Worm (Caenorhabditis elegans): ENCODE results near the gene famk-1.

famk-1 gene

ce11 chrX:15231800-15232199 lies 18.7 kb upstream of the famk-1 start:
- TF ChIP-seq lin-40 (tag; optimal IDR thresholded peaks at IDR 0.05) (no peak), tlf-1 (GFP tag; optimal IDR thresholded peaks at IDR 0.05) (no peak), F57A8.1 (GFP tag; optimal IDR thresholded peaks at IDR 0.05) (no peak), lin-35 (GFP tag; optimal IDR thresholded peaks at IDR 0.05) (no peak), F52B5.7 (tag; optimal IDR thresholded peaks at IDR 0.05) (no peak), dox-1 (GFP tag; IDR thresholded peaks at IDR 0.05) (no peak), egl-18 (GFP tag; IDR thresholded peaks at IDR 0.05) (no peak), tbp1 (GFP tag; optimal IDR thresholded peaks at IDR 0.05) (no peak), ceh-100 (GFP tag; IDR thresholded peaks at IDR 0.05) (no peak), ccch-3 (GFP tag; optimal IDR thresholded peaks at IDR 0.05) (no peak), die-1 (tag; optimal IDR thresholded peaks at IDR 0.05) (no peak), let-607 (tag; optimal IDR thresholded peaks at IDR 0.05) (no peak), bed-2 (GFP tag; IDR thresholded peaks at IDR 0.05) (no peak), unc-62 (GFP tag; optimal IDR thresholded peaks at IDR 0.05) (no peak), F49E8.2 (tag; optimal IDR thresholded peaks at IDR 0.05; ENCODE audit: insufficient read depth) (no peak), Y56A3A.18 (GFP tag; IDR thresholded peaks at IDR 0.05) (no peak), Y53G8AR.9 (GFP tag; conservative IDR thresholded peaks at IDR 0.05) (no peak), C06A6.2 (GFP tag; conservative IDR thresholded peaks at IDR 0.05) (no peak), rpc-1 (optimal IDR thresholded peaks at IDR 0.05) (no peak), rpc-1 (tag; optimal IDR thresholded peaks at IDR 0.05) (no peak)

- TF ChIP-seq unc-62 (GFP tag; optimal IDR thresholded peaks at IDR 0.05) (no peak), nhr-80 (tag; optimal IDR thresholded peaks at IDR 0.05) (peak; percentile 64)
These were observed 17.4 kb upstream of the famk-1 start, which contains the start of gene H03A11.2 for ce11 chrX:15230394-15230968. TSS of gene H03A11.2 (minus strand) at chrX:15230645.

- TF ChIP-seq let-607 (tag; optimal IDR thresholded peaks at IDR 0.05) (no peak), nhr-80 (tag; optimal IDR thresholded peaks at IDR 0.05) (peak; percentile 68), nhr-90 (tag; optimal IDR thresholded peaks at IDR 0.05) (no peak), xnd-1 (tag; optimal IDR thresholded peaks at IDR 0.05) (no peak)
These were observed 16.1 kb upstream of the famk-1 start for ce11 chrX:15229174-15229573.

- TF ChIP-seq T07F8.4 (tag; optimal IDR thresholded peaks at IDR 0.05) = no peak
- TF ChIP-seq sptf-2 (GFP tag; optimal IDR thresholded peaks at IDR 0.05) = no peak
These were observed 12.2 kb upstream of the famk-1 start for ce11 chrX:15225180-15225724.

- TF ChIP-seq ets-4 (GFP tag; optimal IDR thresholded peaks at IDR 0.05) = no peak
- no peak for TF ChIP-seq attf-5 (GFP tag; optimal IDR thresholded peaks at IDR 0.05)
- no peak for TF ChIP-seq die-1 (tag; optimal IDR thresholded peaks at IDR 0.05)
- TF ChIP-seq snpc-1.3 (tag; optimal IDR thresholded peaks at IDR 0.05; ENCODE audit: insufficient read depth) = no peak
- TF ChIP-seq aptf-3 (GFP tag; IDR thresholded peaks at IDR 0.05) = no peak
- no peak for TF ChIP-seq T26A5.8 (tag; optimal IDR thresholded peaks at IDR 0.05)
- TF ChIP-seq attf-3 (GFP tag; conservative IDR thresholded peaks at IDR 0.05) = no peak
- TF ChIP-seq lin-26 (GFP tag; IDR thresholded peaks at IDR 0.05) = no peak
- TF ChIP-seq lsl-1 (GFP tag; optimal IDR thresholded peaks at IDR 0.05) = no peak
- TF ChIP-seq let-526 (GFP tag; IDR thresholded peaks at IDR 0.05) = no peak
These were observed 11.1 kb upstream of the famk-1 start for ce11 chrX:15224128-15224527.

All from whole organism, young adult.